Fruit fly (Drosophila melanogaster) whole organism, embryonic: ENCODE measurements around the gene PGAP1.

Experiments used
- Adf1 ChIP-seq: fragments of 200-800 bp; sonication (Bioruptor generic); IDR thresholded peaks from 2 replicates; pipeline ENCODE4 v1.3.6; 2022; ENCODE audit warnings: missing biosample characterization, missing genetic modification characterization
- CG10431 ChIP-seq: fragments of 200-800 bp; sonication (Bioruptor generic); optimal IDR thresholded peaks from 3 replicates; lab custom pipeline; 2018; ENCODE audit warnings: missing biosample characterization, mild to moderate bottlenecking, missing genetic modification characterization
- CG10654 ChIP-seq: fragments of 200-800 bp; sonication (Bioruptor generic); optimal IDR thresholded peaks from 2 replicates; lab custom pipeline; 2016; ENCODE audit warnings: missing biosample characterization, missing genetic modification characterization
- CG12942 ChIP-seq: fragments of 200-800 bp; sonication (Bioruptor generic); optimal IDR thresholded peaks from 3 replicates; lab custom pipeline; 2016; ENCODE audit warnings: missing biosample characterization, missing genetic modification characterization
- CG13424 ChIP-seq: fragments of 200-800 bp; sonication (Bioruptor generic); optimal IDR thresholded peaks from 2 replicates; lab custom pipeline; 2019; ENCODE audit warnings: missing biosample characterization, mild to moderate bottlenecking, missing genetic modification characterization, moderate library complexity
- CG14860 ChIP-seq: fragments of 200-800 bp; sonication (Bioruptor generic); IDR thresholded peaks from 3 replicates; pipeline ENCODE4 v1.3.6; 2022; ENCODE audit warnings: missing biosample characterization, missing genetic modification characterization; ENCODE audit not compliant: partially characterized antibody
- CG14965 ChIP-seq: fragments of 200-800 bp; sonication (Bioruptor generic); optimal IDR thresholded peaks from 2 replicates; lab custom pipeline; 2016; ENCODE audit warnings: missing biosample characterization, missing genetic modification characterization, borderline replicate concordance
- CG15514 ChIP-seq: fragments of 200-800 bp; sonication (Bioruptor generic); optimal IDR thresholded peaks from 3 replicates; lab custom pipeline; 2017; ENCODE audit warnings: missing biosample characterization, missing genetic modification characterization, mild to moderate bottlenecking, moderate library complexity, missing genetic modification reagents
- CG16779 ChIP-seq: fragments of 200-800 bp; sonication (Bioruptor generic); IDR thresholded peaks from 2 replicates; pipeline ENCODE4 v1.3.6; 2022; ENCODE audit warnings: missing biosample characterization, missing genetic modification characterization
- CG2678 ChIP-seq: fragments of 200-800 bp; sonication (Bioruptor generic); optimal IDR thresholded peaks from 3 replicates; lab custom pipeline; 2019; ENCODE audit warnings: missing biosample characterization, mild to moderate bottlenecking, missing genetic modification characterization, moderate library complexity
- CG3995 ChIP-seq: fragments of 200-800 bp; sonication (Bioruptor generic); optimal IDR thresholded peaks from 3 replicates; lab custom pipeline; 2016; ENCODE audit warnings: missing biosample characterization, missing genetic modification characterization
- CG5180 ChIP-seq: fragments of 200-800 bp; sonication (Bioruptor generic); optimal IDR thresholded peaks from 3 replicates; lab custom pipeline; 2017; ENCODE audit warnings: missing biosample characterization, missing genetic modification characterization, mild to moderate bottlenecking, moderate library complexity, missing genetic modification reagents
- CG7271 ChIP-seq: fragments of 200-800 bp; sonication (Bioruptor generic); optimal IDR thresholded peaks from 2 replicates; lab custom pipeline; 2018; ENCODE audit warnings: missing biosample characterization, mild to moderate bottlenecking, missing genetic modification characterization, moderate library complexity
- CG7556 ChIP-seq: fragments of 200-800 bp; sonication (Bioruptor generic); optimal IDR thresholded peaks from 2 replicates; lab custom pipeline; 2017; ENCODE audit warnings: missing biosample characterization, mild to moderate bottlenecking, missing genetic modification characterization
- CG8359 ChIP-seq: fragments of 200-800 bp; sonication (Bioruptor generic); optimal IDR thresholded peaks from 2 replicates; lab custom pipeline; 2017; ENCODE audit warnings: missing biosample characterization, mild to moderate bottlenecking, missing genetic modification characterization, borderline replicate concordance
- CG9797 ChIP-seq: fragments of 200-800 bp; sonication (Bioruptor generic); optimal IDR thresholded peaks from 3 replicates; lab custom pipeline; 2018; ENCODE audit warnings: missing biosample characterization, mild to moderate bottlenecking, missing genetic modification characterization
- Dek ChIP-seq: fragments of 200-800 bp; sonication (Bioruptor generic); optimal IDR thresholded peaks from 3 replicates; lab custom pipeline; 2019; ENCODE audit warnings: missing biosample characterization, mild to moderate bottlenecking, missing genetic modification characterization, moderate library complexity
- Doc3 ChIP-seq: fragments of 200-800 bp; sonication (Bioruptor generic); IDR thresholded peaks from 3 replicates; pipeline ENCODE4 v1.3.6; 2022; ENCODE audit warnings: missing biosample characterization, missing genetic modification characterization; ENCODE audit not compliant: partially characterized antibody
- Gsc ChIP-seq: fragments of 200-800 bp; sonication (Bioruptor generic); IDR thresholded peaks from 2 replicates; pipeline ENCODE4 v1.3.6; 2022; ENCODE audit warnings: missing biosample characterization, missing genetic modification characterization
- Lim3 ChIP-seq: fragments of 200-800 bp; sonication (Bioruptor generic); IDR thresholded peaks from 2 replicates; pipeline ENCODE4 v1.3.6; 2022; ENCODE audit warnings: missing biosample characterization, missing genetic modification characterization
- Scr ChIP-seq: fragments of 200-800 bp; sonication (Bioruptor generic); IDR thresholded peaks from 2 replicates; pipeline ENCODE4 v1.3.6; 2022; ENCODE audit warnings: missing biosample characterization, missing genetic modification characterization; ENCODE audit not compliant: partially characterized antibody
- Stat92E ChIP-seq, 3 experiments: fragments of >200 bp in 2 of 3; fragments of 200-800 bp in 1 of 3; sonication (Bioruptor generic) in 1 of 3; optimal IDR thresholded peaks; 2 replicates each; lab custom pipeline; 2017 to 2019; ENCODE audit warnings: missing biosample characterization in 3 of 3, missing genetic modification characterization in 3 of 3, mild to moderate bottlenecking in 1 of 3, moderate library complexity in 1 of 3
- Trl ChIP-seq, 3 experiments: fragments of >200 bp in 2 of 3; fragments of 200-800 bp in 1 of 3; sonication (Bioruptor generic) in 1 of 3; optimal IDR thresholded peaks; 2 replicates in 1 of 3; 3 replicates in 2 of 3; lab custom pipeline; 2016 to 2017; ENCODE audit warnings: missing biosample characterization in 1 of 3, missing genetic modification characterization in 1 of 3
- abd-A ChIP-seq: fragments of 200-800 bp; sonication (Bioruptor generic); optimal IDR thresholded peaks from 3 replicates; lab custom pipeline; 2019; ENCODE audit warnings: missing biosample characterization, mild to moderate bottlenecking, missing genetic modification characterization, moderate library complexity
- az2 ChIP-seq: fragments of 200-800 bp; sonication (Bioruptor generic); optimal IDR thresholded peaks from 3 replicates; lab custom pipeline; 2016; ENCODE audit warnings: missing biosample characterization, missing genetic modification characterization
- btn ChIP-seq: fragments of 200-800 bp; sonication (Bioruptor generic); optimal IDR thresholded peaks from 2 replicates; lab custom pipeline; 2016; ENCODE audit warnings: missing biosample characterization, missing genetic modification characterization
- chn ChIP-seq: fragments of 200-800 bp; sonication (Bioruptor generic); optimal IDR thresholded peaks from 2 replicates; lab custom pipeline; 2016; ENCODE audit warnings: missing biosample characterization, missing genetic modification characterization
- dmrt11E ChIP-seq: fragments of 200-800 bp; sonication (Bioruptor generic); optimal IDR thresholded peaks from 3 replicates; lab custom pipeline; 2018; ENCODE audit warnings: missing biosample characterization, mild to moderate bottlenecking, missing genetic modification characterization, moderate library complexity
- ewg ChIP-seq: fragments of 200-800 bp; sonication (Bioruptor generic); optimal IDR thresholded peaks from 3 replicates; lab custom pipeline; 2017; ENCODE audit warnings: mild to moderate bottlenecking, missing biosample characterization, missing genetic modification reagents, missing genetic modification characterization
- eyg ChIP-seq: fragments of 200-800 bp; sonication (Bioruptor generic); optimal IDR thresholded peaks from 3 replicates; lab custom pipeline; 2016; ENCODE audit warnings: missing biosample characterization, missing genetic modification characterization
- fd102C ChIP-seq: fragments of 200-800 bp; sonication (Bioruptor generic); optimal IDR thresholded peaks from 2 replicates; lab custom pipeline; 2018; ENCODE audit warnings: missing biosample characterization, mild to moderate bottlenecking, missing genetic modification characterization, moderate library complexity
- gcm2 ChIP-seq: fragments of 200-800 bp; sonication (Bioruptor generic); optimal IDR thresholded peaks from 2 replicates; lab custom pipeline; 2016; ENCODE audit warnings: missing biosample characterization, missing genetic modification characterization
- gt ChIP-seq: fragments of 200-800 bp; sonication (Bioruptor generic); IDR thresholded peaks from 2 replicates; pipeline ENCODE4 v1.3.6; 2022; ENCODE audit warnings: missing biosample characterization, missing genetic modification characterization
- insv ChIP-seq, 2 experiments: fragments of 200-800 bp; sonication (Bioruptor generic); optimal IDR thresholded peaks; 3 replicates each; lab custom pipeline; 2016 to 2018; ENCODE audit warnings: missing biosample characterization in 2 of 2, missing genetic modification characterization in 2 of 2
- jigr1 ChIP-seq: fragments of 200-800 bp; sonication (Bioruptor generic); IDR thresholded peaks from 3 replicates; pipeline ENCODE4 v1.3.6; 2022; ENCODE audit warnings: missing biosample characterization, missing genetic modification characterization
- lmd ChIP-seq: fragments of 200-800 bp; sonication (Bioruptor generic); IDR thresholded peaks from 2 replicates; pipeline ENCODE4 v1.3.6; 2022; ENCODE audit warnings: missing biosample characterization, missing genetic modification characterization
- nau ChIP-seq: fragments of 200-800 bp; sonication (Bioruptor generic); optimal IDR thresholded peaks from 3 replicates; lab custom pipeline; 2017; ENCODE audit warnings: missing biosample characterization, mild to moderate bottlenecking, missing genetic modification characterization, missing genetic modification reagents
- nerfin-2 ChIP-seq: fragments of 200-800 bp; sonication (Bioruptor generic); IDR thresholded peaks from 2 replicates; pipeline ENCODE4 v1.3.6; 2022; ENCODE audit warnings: missing biosample characterization, missing genetic modification characterization; ENCODE audit not compliant: partially characterized antibody
- pan ChIP-seq, 4 experiments: fragments of >200 bp in 3 of 4; fragments of 200-800 bp in 1 of 4; sonication (Bioruptor generic) in 1 of 4; optimal IDR thresholded peaks in 3 of 4; IDR thresholded peaks in 1 of 4; 2 replicates each; pipeline versions ENCODE4 v1.3.6 to Lab custom; 2017 to 2022; ENCODE audit warnings: missing biosample characterization in 2 of 4, missing genetic modification characterization in 2 of 4, mixed read lengths in 1 of 4
- rib ChIP-seq: fragments of 200-800 bp; sonication (Bioruptor generic); IDR thresholded peaks from 2 replicates; pipeline ENCODE4 v1.3.6; 2022; ENCODE audit warnings: missing biosample characterization, missing genetic modification characterization
- ro ChIP-seq: fragments of 200-800 bp; sonication (Bioruptor generic); IDR thresholded peaks from 2 replicates; pipeline ENCODE4 v1.3.6; 2022; ENCODE audit warnings: missing biosample characterization, missing genetic modification characterization
- sc ChIP-seq, 3 experiments: fragments of >200 bp in 2 of 3; fragments of 200-800 bp in 1 of 3; sonication (Bioruptor generic) in 1 of 3; optimal IDR thresholded peaks; 2 replicates in 2 of 3; 3 replicates in 1 of 3; lab custom pipeline; 2017; ENCODE audit warnings: mild to moderate bottlenecking in 1 of 3, missing biosample characterization in 1 of 3, missing genetic modification characterization in 1 of 3, missing genetic modification reagents in 1 of 3
- sd ChIP-seq: fragments of 200-800 bp; sonication (Bioruptor generic); optimal IDR thresholded peaks from 3 replicates; lab custom pipeline; 2018; ENCODE audit warnings: missing biosample characterization, mild to moderate bottlenecking, missing genetic modification characterization, moderate library complexity
- sens ChIP-seq: fragments of 200-800 bp; sonication (Bioruptor generic); peaks from one replicate; lab custom pipeline; 2016; ENCODE audit warnings: missing biosample characterization, missing genetic modification characterization
- slp2 ChIP-seq: fragments of 200-800 bp; sonication (Bioruptor generic); optimal IDR thresholded peaks from 2 replicates; lab custom pipeline; 2016; ENCODE audit warnings: missing biosample characterization, missing genetic modification characterization
- so ChIP-seq: fragments of 200-800 bp; sonication (Bioruptor generic); IDR thresholded peaks from 3 replicates; pipeline ENCODE4 v1.3.6; 2022; ENCODE audit warnings: missing biosample characterization, missing genetic modification characterization
- usp ChIP-seq: fragments of >200 bp; optimal IDR thresholded peaks from 2 replicates; lab custom pipeline; 2017; ENCODE audit warnings: missing biosample characterization, missing genetic modification characterization
- wek ChIP-seq: fragments of 200-800 bp; sonication (Bioruptor generic); optimal IDR thresholded peaks from 3 replicates; lab custom pipeline; 2018; ENCODE audit warnings: missing biosample characterization, mild to moderate bottlenecking, missing genetic modification characterization, moderate library complexity
- yki ChIP-seq: fragments of >200 bp; optimal IDR thresholded peaks from 3 replicates; lab custom pipeline; 2018

The PGAP1 gene

dm6 chrX:5664222-5664621 lies 25.1 kb downstream of the PGAP1 start (continued):
- TF ChIP-seq wek (peak; percentile 39), Scr (GFP tag; lab: Robert Waterston, UW) (no peak), CG13424 (no peak), CG16779 (GFP tag; lab: Robert Waterston, UW) (0 out of 2 replicates have a peak, but pooled peaks have one; percentile 10), ewg (GFP tag; lab: Kevin White, UChicago) (peak; percentile 42), btn (no peak), so (GFP tag; lab: Robert Waterston, UW) (0 out of 3 replicates have a peak, but pooled peaks have one; percentile 13), slp2 (GFP tag; lab: Kevin White, UChicago) (no peak), pan (optimal IDR thresholded peaks at IDR 0.05; lab: Kevin White, UChicago) (no peak), pan (GFP tag; optimal IDR thresholded peaks at IDR 0.05 in 1 of 2, IDR thresholded peaks at IDR 0.05 in 1 of 2) (no peak), Trl (optimal IDR thresholded peaks at IDR 0.05; lab: Kevin White, UChicago) (peak in 1 of 2 experiments; percentile 61), Trl (GFP tag; optimal IDR thresholded peaks at IDR 0.05; lab: Kevin White, UChicago) (no peak), nau (no peak), gcm2 (GFP tag; lab: Kevin White, UChicago) (no peak), CG5180 (GFP tag; lab: Kevin White, UChicago) (peak; percentile 26), jigr1 (no peak), usp (GFP tag; lab: Kevin White, UChicago) (no peak), sd (tag; lab: Kevin White, UChicago) (peak; percentile 56), abd-A (peak; percentile 67), Stat92E (GFP tag; optimal IDR thresholded peaks at IDR 0.05; lab: Kevin White, UChicago) (no peak), nerfin-2 (GFP tag; lab: Robert Waterston, UW) (no peak), lmd (no peak), Gsc (GFP tag; lab: Robert Waterston, UW) (no peak), CG7556 (GFP tag; lab: Kevin White, UChicago) (no peak), Doc3 (GFP tag; lab: Robert Waterston, UW) (no peak), rib (GFP tag; lab: Robert Waterston, UW) (no peak), fd102C (no peak), CG14860 (no peak), gt (GFP tag; lab: Robert Waterston, UW) (no peak), sens (no peak), insv (GFP tag; optimal IDR thresholded peaks at IDR 0.05; lab: Kevin White, UChicago) (peak in 1 of 2 experiments; percentile 15), ro (GFP tag; lab: Robert Waterston, UW) (no peak), eyg (no peak), CG10654 (GFP tag; lab: Kevin White, UChicago) (no peak), dmrt11E (no peak), yki (lab: Kevin White, UChicago) (no peak), Dek (no peak), CG15514 (GFP tag; lab: Kevin White, UChicago) (peak; percentile 62), chn (GFP tag; lab: Kevin White, UChicago) (no peak), CG12942 (GFP tag; lab: Kevin White, UChicago) (no peak), CG8359 (GFP tag; lab: Kevin White, UChicago) (no peak), CG9797 (GFP tag; lab: Kevin White, UChicago) (no peak), Adf1 (no peak), sc (optimal IDR thresholded peaks at IDR 0.05; lab: Kevin White, UChicago) (no peak), sc (GFP tag; optimal IDR thresholded peaks at IDR 0.05; lab: Kevin White, UChicago) (no peak), CG2678 (peak; percentile 20), CG3995 (GFP tag; lab: Kevin White, UChicago) (no peak), CG10431 (GFP tag; lab: Kevin White, UChicago) (no peak), CG7271 (tag; lab: Kevin White, UChicago) (no peak), Lim3 (GFP tag; lab: Robert Waterston, UW) (no peak), az2 (no peak), CG14965 (GFP tag; lab: Kevin White, UChicago) (no peak)
